Worm (Caenorhabditis elegans) whole organism, L4/young adult: ENCODE measurements around the gene C08F11.7.
"Not testable (repeated sequence)": the region's sequence is repeated elsewhere in the genome, so short reads cannot be mapped to it uniquely, and the experiment has no call there.

Source experiments
- W03F9.2 ChIP-seq: fragments of 150-350 bp; optimal IDR thresholded peaks from 2 replicates; lab custom pipeline; 2014; ENCODE audit warnings: missing biosample characterization, missing genetic modification characterization
- dao-5 ChIP-seq: sonication (generic microtip); optimal IDR thresholded peaks from 2 replicates; lab custom pipeline; 2016; ENCODE audit warnings: missing genotype, missing genetic modification characterization, moderate library complexity, missing compliant biosample characterization
- him-1 ChIP-seq: sonication (generic microtip); optimal IDR thresholded peaks from 2 replicates; lab custom pipeline; 2016; ENCODE audit warnings: missing genotype, missing genetic modification reagents, missing genetic modification characterization, missing compliant biosample characterization

Gene C08F11.7

DNA sequence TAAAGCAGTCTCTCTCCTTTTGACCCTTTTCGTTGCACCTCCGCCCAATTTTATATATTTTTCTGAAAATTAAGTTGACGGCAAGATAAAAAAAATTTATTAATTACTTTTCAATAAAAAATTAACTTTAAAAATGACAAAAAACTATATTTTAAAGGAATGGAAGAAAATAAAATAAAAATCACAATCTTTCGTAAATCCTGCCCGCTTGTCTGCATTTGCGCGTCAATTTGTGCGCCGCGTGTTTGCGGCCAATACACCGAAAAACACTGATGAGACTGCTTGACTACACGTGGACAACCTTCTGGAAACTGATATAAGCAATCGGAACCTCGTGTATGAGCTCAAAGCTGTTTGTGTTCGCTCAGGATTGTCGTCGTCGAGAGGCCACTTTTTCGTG lies at the start of gene C08F11.7:
Gene C08F11.7, plus strand, starts transcription at position 301 of the 400 bp plus-strand sequence.
- no peak for TF ChIP-seq W03F9.2 (tag; lab: Kevin White, UChicago)
- no peak for TF ChIP-seq him-1 (tag; lab: Kevin White, UChicago)
- no peak for TF ChIP-seq dao-5

ce11 chrIV:13588544-13589043 lies 48.5 kb upstream of the C08F11.7 start, which contains the start of gene sru-9:
sru-9 (plus strand) TSS chrIV:13588993.
- TF ChIP-seq dao-5; W03F9.2 (tag; lab: Kevin White, UChicago); him-1 (tag; lab: Kevin White, UChicago): not testable (repeated sequence)

DNA sequence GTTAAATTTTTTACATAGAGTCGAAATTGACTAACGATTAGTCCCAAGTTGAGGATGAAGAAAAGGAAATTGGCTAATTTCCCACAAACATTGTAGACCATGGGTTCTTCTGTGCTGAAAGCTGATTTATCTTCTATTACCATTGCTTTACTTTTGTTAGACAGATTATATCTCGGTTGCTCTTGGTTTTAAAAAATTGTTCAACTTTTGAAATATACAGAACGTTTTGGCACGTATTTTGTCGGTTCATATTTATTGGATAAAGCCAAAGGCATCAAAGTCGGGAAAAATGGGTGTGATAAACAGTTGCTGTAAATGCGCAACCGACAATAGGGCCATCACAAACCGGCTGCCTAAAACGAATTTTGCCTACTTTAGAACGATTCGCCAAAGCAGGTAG lies 45.4 kb upstream of the C08F11.7 start, which contains the start of gene tsp-5:
Gene tsp-5, minus strand, starts transcription at position 101 of the 400 bp plus-strand sequence.
- TF ChIP-seq him-1 (tag; lab: Kevin White, UChicago) (no peak), W03F9.2 (tag; lab: Kevin White, UChicago) (no peak), dao-5 (no peak)

DNA sequence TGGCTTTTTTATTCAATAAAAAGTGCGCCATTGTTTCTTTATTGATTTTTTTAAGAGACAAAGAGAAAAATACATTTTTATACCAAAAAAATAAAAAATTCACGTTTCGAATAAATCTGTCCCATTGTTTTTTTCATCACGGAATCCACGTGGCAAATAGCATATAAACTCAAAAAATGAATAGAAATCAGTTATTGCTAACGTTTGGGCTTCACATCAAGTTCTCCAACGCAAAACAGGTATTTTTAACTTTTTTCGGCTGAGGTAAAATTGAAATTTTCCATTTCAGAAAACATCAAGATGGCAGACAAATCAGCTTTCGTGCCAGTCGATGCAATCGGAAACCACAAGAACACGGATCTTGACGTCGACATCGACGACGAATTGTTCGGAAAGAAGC lies 43.7 kb upstream of the C08F11.7 start, which contains the start of gene Y45F10B.3:
Gene Y45F10B.3, plus strand, starts transcription at position 301 of the 400 bp plus-strand sequence.
- TF ChIP-seq him-1 (tag; lab: Kevin White, UChicago) (no peak), dao-5 (no peak), W03F9.2 (tag; lab: Kevin White, UChicago) (no peak)

DNA sequence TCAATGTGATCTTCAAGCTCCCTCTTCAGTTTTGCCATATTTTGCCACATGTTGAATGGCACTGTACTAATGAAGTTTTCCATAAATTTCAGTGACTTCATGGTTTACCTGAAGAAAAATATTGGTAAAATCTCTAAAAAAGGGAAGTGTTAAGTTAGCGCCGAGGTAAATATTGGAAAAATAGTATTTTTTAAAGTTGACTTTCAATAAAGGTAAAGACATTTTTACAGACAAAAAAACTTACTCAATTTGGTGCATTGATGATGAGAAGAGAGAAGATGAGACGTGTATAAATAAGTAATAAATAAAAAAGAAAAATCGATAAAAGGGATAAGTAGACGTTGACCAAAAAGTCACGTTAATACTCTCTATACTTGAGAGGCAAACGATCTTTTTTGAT lies 39.3 kb upstream of the C08F11.7 start, which contains the start of gene Y45F10B.9:
Gene Y45F10B.9, minus strand, starts transcription at position 101 of the 400 bp plus-strand sequence.
- TF ChIP-seq W03F9.2 (tag; lab: Kevin White, UChicago); dao-5; him-1 (tag; lab: Kevin White, UChicago): not testable (repeated sequence)

ce11 chrIV:13600643-13601042 lies 36.4 kb upstream of the C08F11.7 start:
- TF ChIP-seq W03F9.2 (tag; lab: Kevin White, UChicago) (no peak), him-1 (tag; lab: Kevin White, UChicago) (no peak), dao-5 (no peak)

- no peak for TF ChIP-seq dao-5
- no peak for TF ChIP-seq W03F9.2 (tag; lab: Kevin White, UChicago)
- TF ChIP-seq him-1 (tag; lab: Kevin White, UChicago), result no peak
These were observed 35.6 kb upstream of the C08F11.7 start for ce11 chrIV:13601428-13601827.

ce11 chrIV:13601973-13602669 lies 35.0 kb upstream of the C08F11.7 start, which contains the start of gene Y45F10B.59:
Y45F10B.59 (plus strand) TSS chrIV:13602619.
- TF ChIP-seq dao-5 (no peak), W03F9.2 (tag; lab: Kevin White, UChicago) (no peak), him-1 (tag; lab: Kevin White, UChicago) (no peak)

- TF ChIP-seq dao-5 (no peak), him-1 (tag; lab: Kevin White, UChicago) (no peak), W03F9.2 (tag; lab: Kevin White, UChicago) (no peak)
These were observed 27.3 kb upstream of the C08F11.7 start, which contains the start of gene C08F11.13 for ce11 chrIV:13609755-13610154. C08F11.13 (minus strand) TSS chrIV:13609892.

DNA sequence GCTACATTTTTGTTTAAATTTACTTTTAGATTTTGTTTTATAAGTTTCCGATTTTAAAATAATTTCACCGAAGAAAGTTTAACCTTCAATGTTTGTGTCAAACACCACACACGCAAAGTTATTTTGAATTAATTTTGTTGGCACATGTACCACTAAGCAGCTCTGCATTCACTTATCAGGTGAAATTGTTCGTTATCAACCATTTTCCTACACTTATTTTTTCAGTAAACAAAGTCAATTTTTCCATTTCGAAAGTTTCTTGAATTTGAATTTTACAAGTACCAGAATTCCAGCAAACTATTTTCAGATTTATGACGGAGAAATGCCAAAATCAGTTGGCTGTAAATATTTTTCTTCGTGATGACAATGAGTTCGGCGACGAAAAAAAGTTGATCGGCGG lies 17.9 kb upstream of the C08F11.7 start, which contains the start of gene C08F11.3:
Gene C08F11.3, plus strand, starts transcription at position 301 of the 400 bp plus-strand sequence.
- TF ChIP-seq him-1 (tag; lab: Kevin White, UChicago) (no peak), dao-5 (no peak), W03F9.2 (tag; lab: Kevin White, UChicago) (no peak)

- no peak for TF ChIP-seq dao-5
These were observed 13.5 kb upstream of the C08F11.7 start, which contains the start of gene C08F11.1 for ce11 chrIV:13623533-13623932. C08F11.1 (plus strand) TSS chrIV:13623833.

DNA sequence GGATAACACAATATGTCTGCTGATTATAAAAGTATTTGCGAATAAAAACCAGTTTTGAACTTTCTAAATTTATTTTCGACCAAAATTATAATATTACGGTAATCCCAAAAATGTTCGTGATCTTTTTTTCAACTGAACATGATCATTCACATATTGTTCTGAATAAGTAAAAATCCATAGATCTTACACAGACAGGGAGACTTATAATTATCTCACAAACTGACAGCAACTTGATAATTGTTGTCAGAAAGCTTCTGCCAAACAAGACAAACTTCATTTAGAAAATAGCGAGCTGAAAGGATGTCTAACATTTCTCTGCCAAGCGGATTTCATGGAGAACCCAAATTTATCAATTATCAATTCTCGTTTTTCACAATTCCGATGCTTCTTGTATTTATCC lies 10.6 kb upstream of the C08F11.7 start, which contains the start of gene sru-21:
Gene sru-21, plus strand, starts transcription at position 301 of the 400 bp plus-strand sequence.
- no peak for TF ChIP-seq dao-5
- no peak for TF ChIP-seq him-1 (tag; lab: Kevin White, UChicago)
- no peak for TF ChIP-seq W03F9.2 (tag; lab: Kevin White, UChicago)

ce11 chrIV:13632613-13633012 lies 4.5 kb upstream of the C08F11.7 start:
- TF ChIP-seq dao-5 (no peak), him-1 (tag; lab: Kevin White, UChicago) (no peak), W03F9.2 (tag; lab: Kevin White, UChicago) (no peak)

- no peak for TF ChIP-seq him-1 (tag; lab: Kevin White, UChicago)
- no peak for TF ChIP-seq dao-5
- TF ChIP-seq W03F9.2 (tag; lab: Kevin White, UChicago), result no peak
These were observed 3.9 kb upstream of the C08F11.7 start, which contains the start of gene fbxa-98 for ce11 chrIV:13633165-13633564. fbxa-98 (plus strand) TSS chrIV:13633407.
